Worm (Caenorhabditis elegans) whole organism, L4 larva: ENCODE measurements around the gene K08H10.10.

Experiments
- D1046.2 ChIP-seq: fragments of 200-800 bp; sonication (Bioruptor generic); IDR thresholded peaks from 2 replicates; pipeline ENCODE4 v1.3.6; 2022; ENCODE audit warnings: missing genetic modification characterization, missing compliant biosample characterization
- F37D6.2 ChIP-seq: sonication (generic microtip); optimal IDR thresholded peaks from 2 replicates; lab custom pipeline; 2016; ENCODE audit warnings: mild to moderate bottlenecking, missing genetic modification characterization, missing compliant biosample characterization
- F44E2.7 ChIP-seq: fragments of 200-800 bp; sonication (Bioruptor generic); IDR thresholded peaks from 2 replicates; pipeline ENCODE4 v2.1.2; 2022; ENCODE audit warnings: missing genetic modification characterization, missing compliant biosample characterization
- R02D3.7 ChIP-seq: fragments of 150-350 bp; sonication (generic microtip); optimal IDR thresholded peaks from 3 replicates; lab custom pipeline; 2014; ENCODE audit warnings: missing biosample characterization, missing genetic modification characterization
- T20F7.1 ChIP-seq: fragments of 200-800 bp; sonication (Bioruptor generic); optimal IDR thresholded peaks from 2 replicates; lab custom pipeline; 2018; ENCODE audit warnings: mild to moderate bottlenecking, missing genetic modification characterization, missing compliant biosample characterization
- T26A8.4 ChIP-seq: fragments of 200-800 bp; sonication (Bioruptor generic); IDR thresholded peaks from 2 replicates; pipeline ENCODE4 v1.3.6; 2022; ENCODE audit warnings: missing genetic modification characterization, missing compliant biosample characterization
- Y105C5A.15 ChIP-seq: fragments of 200-800 bp; sonication (Bioruptor generic); IDR thresholded peaks from 2 replicates; pipeline ENCODE4 v1.3.6; 2022; ENCODE audit warnings: missing genetic modification characterization, missing compliant biosample characterization
- Y48G9A.11 ChIP-seq: fragments of 200-800 bp; sonication (Bioruptor generic); IDR thresholded peaks from 2 replicates; pipeline ENCODE4 v1.3.6; 2022; ENCODE audit warnings: missing genetic modification reagents, missing genetic modification characterization, missing compliant biosample characterization
- ZK337.2 ChIP-seq: fragments of 200-800 bp; sonication (Bioruptor generic); IDR thresholded peaks from 2 replicates; pipeline ENCODE4 v1.3.6; 2022; ENCODE audit warnings: missing genetic modification reagents, missing genetic modification characterization, missing compliant biosample characterization
- arid-1 ChIP-seq: fragments of 200-800 bp; sonication (Bioruptor generic); conservative IDR thresholded peaks from 2 replicates; pipeline ENCODE4 v1.3.6; 2022; ENCODE audit warnings: missing genetic modification reagents, missing genetic modification characterization, missing compliant biosample characterization
- attf-4 ChIP-seq: sonication (generic microtip); optimal IDR thresholded peaks from 3 replicates; lab custom pipeline; 2017; ENCODE audit warnings: missing biosample characterization, missing genetic modification characterization
- ceh-82 ChIP-seq: sonication (generic microtip); optimal IDR thresholded peaks from 2 replicates; lab custom pipeline; 2017; ENCODE audit warnings: missing biosample characterization, missing genetic modification characterization
- cey-2 ChIP-seq: sonication (generic microtip); optimal IDR thresholded peaks from 3 replicates; lab custom pipeline; 2017; ENCODE audit warnings: missing genetic modification characterization, mild to moderate bottlenecking, missing compliant biosample characterization, antibody characterized with exemption, borderline replicate concordance; ENCODE audit not compliant: insufficient read depth
- daf-16 ChIP-seq, 3 experiments: sonication (generic microtip); optimal IDR thresholded peaks; 2 replicates each; lab custom pipeline; 2016 to 2017; ENCODE audit warnings: missing genetic modification characterization in 3 of 3, missing genetic modification reagents in 3 of 3, mild to moderate bottlenecking in 2 of 3, missing compliant biosample characterization in 2 of 3, missing biosample characterization in 1 of 3, moderate library complexity in 1 of 3
- daf-19 ChIP-seq: fragments of 200-800 bp; sonication (Bioruptor generic); conservative IDR thresholded peaks from 2 replicates; pipeline ENCODE4 v1.3.6; 2022; ENCODE audit warnings: missing genetic modification characterization, missing compliant biosample characterization
- daf-8 ChIP-seq: fragments of 200-800 bp; sonication (Bioruptor generic); IDR thresholded peaks from 2 replicates; pipeline ENCODE4 v1.3.6; 2022; ENCODE audit warnings: missing genetic modification characterization, missing compliant biosample characterization
- dmd-8 ChIP-seq: fragments of 200-800 bp; sonication (Bioruptor generic); IDR thresholded peaks from 2 replicates; pipeline ENCODE4 v1.3.6; 2022; ENCODE audit warnings: missing genetic modification characterization, missing compliant biosample characterization
- egl-43 ChIP-seq: fragments of 200-800 bp; sonication (Bioruptor generic); IDR thresholded peaks from 2 replicates; pipeline ENCODE4 v1.3.6; 2022; ENCODE audit warnings: missing genetic modification reagents, missing genetic modification characterization, missing compliant biosample characterization
- fkh-10 ChIP-seq: fragments of 150-350 bp; optimal IDR thresholded peaks from 2 replicates; lab custom pipeline; 2014; ENCODE audit warnings: missing biosample characterization, missing genetic modification reagents, missing genetic modification characterization
- fos-1 ChIP-seq: fragments of 150-350 bp; optimal IDR thresholded peaks from 2 replicates; lab custom pipeline; 2014; ENCODE audit warnings: missing biosample characterization, missing genetic modification characterization
- gei-8 ChIP-seq: fragments of 200-800 bp; sonication (Bioruptor generic); optimal IDR thresholded peaks from 2 replicates; lab custom pipeline; 2018; ENCODE audit warnings: mild to moderate bottlenecking, missing genetic modification characterization, missing compliant biosample characterization
- hif-1 ChIP-seq, 2 experiments: sonication (generic microtip); optimal IDR thresholded peaks; 2 replicates each; lab custom pipeline; 2016 to 2017; ENCODE audit warnings: missing compliant biosample characterization in 2 of 2, missing genetic modification characterization in 2 of 2, missing genetic modification reagents in 2 of 2, missing genotype in 2 of 2, mild to moderate bottlenecking in 1 of 2
- hlh-11 ChIP-seq: fragments of 200-800 bp; sonication (Bioruptor generic); optimal IDR thresholded peaks from 2 replicates; lab custom pipeline; 2018; ENCODE audit warnings: mild to moderate bottlenecking, missing genetic modification characterization, missing compliant biosample characterization
- hmg-1.1 ChIP-seq: fragments of 200-800 bp; sonication (Bioruptor generic); IDR thresholded peaks from 2 replicates; pipeline ENCODE4 v1.3.6; 2022; ENCODE audit warnings: missing genetic modification reagents, missing genetic modification characterization, missing compliant biosample characterization
- jun-1 ChIP-seq: fragments of 150-350 bp; optimal IDR thresholded peaks from 2 replicates; lab custom pipeline; 2014; ENCODE audit warnings: missing biosample characterization, missing genetic modification reagents, missing genetic modification characterization
- lim-7 ChIP-seq: fragments of 200-800 bp; sonication (Bioruptor generic); IDR thresholded peaks from 2 replicates; pipeline ENCODE4 v1.3.6; 2022; ENCODE audit warnings: missing genetic modification characterization, missing compliant biosample characterization
- lin-13 ChIP-seq: fragments of 150-350 bp; optimal IDR thresholded peaks from 2 replicates; lab custom pipeline; 2014; ENCODE audit warnings: missing biosample characterization, missing genetic modification reagents, missing genetic modification characterization
- lin-15B ChIP-seq: fragments of 150-350 bp; sonication (generic microtip); optimal IDR thresholded peaks from 3 replicates; lab custom pipeline; 2014; ENCODE audit warnings: missing biosample characterization, missing genetic modification characterization
- lin-38 ChIP-seq: fragments of 200-800 bp; sonication (Bioruptor generic); IDR thresholded peaks from 2 replicates; pipeline ENCODE4 v1.3.6; 2022; ENCODE audit warnings: missing genetic modification reagents, missing genetic modification characterization, missing compliant biosample characterization
- lin-39 ChIP-seq: fragments of 150-350 bp; optimal IDR thresholded peaks from 2 replicates; lab custom pipeline; 2014; ENCODE audit warnings: missing biosample characterization, missing genetic modification reagents, missing genetic modification characterization
- lsy-2 ChIP-seq, 2 experiments: fragments of 150-350 bp in 1 of 2; sonication (generic microtip) in 1 of 2; optimal IDR thresholded peaks; 2 replicates each; lab custom pipeline; 2014 to 2017; ENCODE audit warnings: missing biosample characterization in 2 of 2, missing genetic modification characterization in 2 of 2
- madf-5 ChIP-seq, 2 experiments: fragments of 200-800 bp; sonication (Bioruptor generic); IDR thresholded peaks; 2 replicates each; pipeline ENCODE4 v1.3.6; 2022; ENCODE audit warnings: missing compliant biosample characterization in 2 of 2, missing genetic modification characterization in 2 of 2
- madf-9 ChIP-seq: fragments of 200-800 bp; sonication (Bioruptor generic); conservative IDR thresholded peaks from 2 replicates; pipeline ENCODE4 v1.3.6; 2022; ENCODE audit warnings: missing genetic modification reagents, missing genetic modification characterization, missing compliant biosample characterization
- mep-1 ChIP-seq: fragments of 150-350 bp; sonication (generic microtip); optimal IDR thresholded peaks from 3 replicates; lab custom pipeline; 2014; ENCODE audit warnings: missing biosample characterization, missing genetic modification characterization
- mxl-2 ChIP-seq: fragments of 200-800 bp; sonication (Bioruptor generic); conservative IDR thresholded peaks from 2 replicates; pipeline ENCODE4 v1.3.6; 2022; ENCODE audit warnings: missing genetic modification reagents, missing genetic modification characterization, missing compliant biosample characterization
- mxl-3 ChIP-seq: fragments of 200-800 bp; sonication (Bioruptor generic); optimal IDR thresholded peaks from 2 replicates; lab custom pipeline; 2018; ENCODE audit warnings: mild to moderate bottlenecking, missing genetic modification characterization, missing compliant biosample characterization
- nhr-10 ChIP-seq: fragments of 150-350 bp; optimal IDR thresholded peaks from 2 replicates; lab custom pipeline; 2014; ENCODE audit warnings: missing biosample characterization, missing genetic modification characterization
- nhr-111 ChIP-seq: fragments of 200-800 bp; sonication (Bioruptor generic); optimal IDR thresholded peaks from 2 replicates; lab custom pipeline; 2018; ENCODE audit warnings: mild to moderate bottlenecking, missing genetic modification characterization, missing compliant biosample characterization
- nhr-237 ChIP-seq: sonication (generic microtip); optimal IDR thresholded peaks from 2 replicates; lab custom pipeline; 2017; ENCODE audit warnings: missing biosample characterization, missing genetic modification characterization
- nhr-48 ChIP-seq: sonication (generic microtip); optimal IDR thresholded peaks from 2 replicates; lab custom pipeline; 2016; ENCODE audit warnings: mild to moderate bottlenecking, missing genetic modification characterization, missing compliant biosample characterization
- pha-4 ChIP-seq, 2 experiments: fragments of 150-350 bp in 1 of 2; fragments of 200-800 bp in 1 of 2; sonication (Bioruptor generic) in 1 of 2; IDR thresholded peaks in 1 of 2; optimal IDR thresholded peaks in 1 of 2; 2 replicates each; pipeline versions ENCODE4 v1.3.6 to Lab custom; 2014 to 2022; ENCODE audit warnings: missing genetic modification characterization in 2 of 2, missing genetic modification reagents in 2 of 2, missing biosample characterization in 1 of 2, missing compliant biosample characterization in 1 of 2
- php-3 ChIP-seq: fragments of 200-800 bp; sonication (Bioruptor generic); IDR thresholded peaks from 2 replicates; pipeline ENCODE4 v1.3.6; 2022; ENCODE audit warnings: missing genetic modification reagents, missing genetic modification characterization, missing compliant biosample characterization
- pqm-1 ChIP-seq: sonication (generic microtip); optimal IDR thresholded peaks from 2 replicates; lab custom pipeline; 2017; ENCODE audit warnings: missing biosample characterization, missing genetic modification characterization
- saeg-2 ChIP-seq: fragments of 200-800 bp; sonication (Bioruptor generic); IDR thresholded peaks from 2 replicates; pipeline ENCODE4 v1.3.6; 2022; ENCODE audit warnings: missing genetic modification reagents, missing genetic modification characterization, missing compliant biosample characterization
- skn-1 ChIP-seq: fragments of 150-350 bp; optimal IDR thresholded peaks from 2 replicates; lab custom pipeline; 2014; ENCODE audit warnings: missing biosample characterization, missing genetic modification characterization
- snpc-1.2 ChIP-seq: fragments of 200-800 bp; sonication (Bioruptor generic); IDR thresholded peaks from 2 replicates; pipeline ENCODE4 v1.3.6; 2022; ENCODE audit warnings: missing genetic modification reagents, missing genetic modification characterization, missing compliant biosample characterization
- snpc-4 ChIP-seq: fragments of 150-350 bp; optimal IDR thresholded peaks from 2 replicates; lab custom pipeline; 2014; ENCODE audit warnings: missing biosample characterization, missing genetic modification characterization
- unc-130 ChIP-seq: sonication (generic microtip); optimal IDR thresholded peaks from 2 replicates; lab custom pipeline; 2016; ENCODE audit warnings: missing genetic modification reagents, missing genetic modification characterization, missing compliant biosample characterization
- vab-7 ChIP-seq: fragments of 200-800 bp; sonication (Bioruptor generic); IDR thresholded peaks from 2 replicates; pipeline ENCODE4 v1.3.6; 2022; ENCODE audit warnings: missing genetic modification reagents, missing genetic modification characterization, missing compliant biosample characterization
- ztf-7 ChIP-seq: fragments of 150-350 bp; optimal IDR thresholded peaks from 2 replicates; lab custom pipeline; 2014; ENCODE audit warnings: missing biosample characterization, missing genetic modification characterization

The K08H10.10 gene

DNA sequence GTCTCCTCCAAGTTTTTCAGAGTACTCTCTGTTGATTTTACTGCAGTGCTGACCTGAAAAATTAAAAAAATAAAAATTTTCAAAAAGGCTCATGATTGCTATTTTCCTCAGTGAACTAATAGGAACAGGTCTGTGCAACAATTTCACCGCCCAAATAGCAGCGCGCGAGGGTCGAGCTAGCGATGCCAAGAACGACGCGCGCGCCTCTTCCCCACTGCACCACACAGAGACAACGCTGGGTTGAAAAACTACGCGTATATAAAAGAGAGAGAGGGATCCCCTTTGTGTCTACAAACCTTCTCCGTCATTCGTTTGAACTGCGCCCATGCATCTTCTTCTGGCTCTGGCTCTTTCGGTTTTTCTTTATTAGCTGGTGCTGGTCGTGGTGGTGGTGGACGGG lies 30.7 kb upstream of the K08H10.10 start (continued):
- TF ChIP-seq arid-1 (GFP tag; lab: Robert Waterston, UW): peak; percentile 92
- no peak for TF ChIP-seq jun-1 (tag; lab: Kevin White, UChicago)
- no peak for TF ChIP-seq lin-39 (tag; lab: Kevin White, UChicago)
- peak; percentile 93 for TF ChIP-seq snpc-1.2
- no peak for TF ChIP-seq cey-2 (tag; lab: Kevin White, UChicago)
- peak; percentile 69 for TF ChIP-seq hlh-11 (tag; lab: Kevin White, UChicago)
- TF ChIP-seq lim-7 (GFP tag; lab: Robert Waterston, UW): peak; percentile 99
- peak; percentile 99 for TF ChIP-seq egl-43 (GFP tag; lab: Robert Waterston, UW)
- TF ChIP-seq gei-8 (GFP tag; lab: Kevin White, UChicago): peak; percentile 95
- peak; percentile 92 for TF ChIP-seq T26A8.4 (GFP tag; lab: Robert Waterston, UW)
- TF ChIP-seq vab-7 (GFP tag; lab: Robert Waterston, UW): peak; percentile 98
- no peak for TF ChIP-seq ceh-82 (tag; lab: Kevin White, UChicago)
- TF ChIP-seq skn-1 (tag; lab: Kevin White, UChicago): no peak
- TF ChIP-seq D1046.2 (GFP tag; lab: Robert Waterston, UW): peak; percentile 90
- TF ChIP-seq lin-13 (GFP tag; lab: Kevin White, UChicago): peak; percentile 60
- peak; percentile 59; the same call in 1 of the 2 replicates for TF ChIP-seq ZK337.2 (GFP tag; lab: Robert Waterston, UW)
- TF ChIP-seq F44E2.7: peak; percentile 98
- peak; percentile 42 to 62 for TF ChIP-seq hif-1 (tag; optimal IDR thresholded peaks at IDR 0.05; lab: Kevin White, UChicago)
- TF ChIP-seq dmd-8 (GFP tag; lab: Robert Waterston, UW): peak; percentile 96
- TF ChIP-seq hmg-1.1: peak; percentile 93
- peak in 1 of 2 experiments; percentile 58 for TF ChIP-seq lsy-2 (tag; optimal IDR thresholded peaks at IDR 0.05; lab: Kevin White, UChicago)
- TF ChIP-seq fkh-10 (GFP tag; lab: Kevin White, UChicago): no peak
- TF ChIP-seq daf-19 (GFP tag; lab: Robert Waterston, UW): peak; percentile 86
- TF ChIP-seq lin-15B (tag; lab: Kevin White, UChicago): no peak
- TF ChIP-seq nhr-111 (GFP tag; lab: Kevin White, UChicago): peak; percentile 94
- TF ChIP-seq madf-9: peak; percentile 83
- TF ChIP-seq mxl-3: peak; percentile 71
- peak; percentile 87 for TF ChIP-seq lin-38
- TF ChIP-seq pha-4 (GFP tag; IDR thresholded peaks at IDR 0.05; lab: Robert Waterston, UW): peak; percentile 96
- no peak for TF ChIP-seq pha-4 (tag; optimal IDR thresholded peaks at IDR 0.05; lab: Kevin White, UChicago)
- TF ChIP-seq madf-5 (GFP tag; IDR thresholded peaks at IDR 0.05; lab: Robert Waterston, UW): peak; percentile 89 to 97
- no peak for TF ChIP-seq pqm-1
- TF ChIP-seq nhr-48 (tag; lab: Kevin White, UChicago): peak; percentile 79
- TF ChIP-seq php-3: peak; percentile 92
- peak; percentile 85 for TF ChIP-seq Y48G9A.11 (GFP tag; lab: Robert Waterston, UW)
- peak; percentile 66 for TF ChIP-seq ztf-7 (tag; lab: Kevin White, UChicago)
- no peak for TF ChIP-seq snpc-4 (tag; lab: Kevin White, UChicago)
- TF ChIP-seq daf-8 (GFP tag; lab: Robert Waterston, UW): peak; percentile 67; the same call in 1 of the 2 replicates
- peak; percentile 95; the same call in 1 of the 2 replicates for TF ChIP-seq Y105C5A.15 (GFP tag; lab: Robert Waterston, UW)
- TF ChIP-seq nhr-10 (tag; lab: Kevin White, UChicago): no peak
- no peak for TF ChIP-seq attf-4
- no peak for TF ChIP-seq nhr-237 (tag; lab: Kevin White, UChicago)
- peak; percentile 79 for TF ChIP-seq F37D6.2 (tag; lab: Kevin White, UChicago)
- TF ChIP-seq daf-16 (GFP tag; optimal IDR thresholded peaks at IDR 0.05; lab: Kevin White, UChicago): peak; percentile 79 to 96
- no peak for TF ChIP-seq daf-16 (tag; optimal IDR thresholded peaks at IDR 0.05; lab: Kevin White, UChicago)
- TF ChIP-seq mxl-2 (GFP tag; lab: Robert Waterston, UW): peak; percentile 74
- TF ChIP-seq unc-130 (GFP tag; lab: Kevin White, UChicago): peak; percentile 82
- no peak for TF ChIP-seq fos-1 (tag; lab: Kevin White, UChicago)
- TF ChIP-seq mep-1 (tag; lab: Kevin White, UChicago): peak; percentile 76
- no peak for TF ChIP-seq R02D3.7 (tag; lab: Kevin White, UChicago)
- peak; percentile 65; the same call in 1 of the 2 replicates for TF ChIP-seq saeg-2 (GFP tag; lab: Robert Waterston, UW)
- TF ChIP-seq T20F7.1: no peak
